Fruit fly (Drosophila melanogaster): ENCODE measurements around the gene Jig.

Gene Jig

DNA sequence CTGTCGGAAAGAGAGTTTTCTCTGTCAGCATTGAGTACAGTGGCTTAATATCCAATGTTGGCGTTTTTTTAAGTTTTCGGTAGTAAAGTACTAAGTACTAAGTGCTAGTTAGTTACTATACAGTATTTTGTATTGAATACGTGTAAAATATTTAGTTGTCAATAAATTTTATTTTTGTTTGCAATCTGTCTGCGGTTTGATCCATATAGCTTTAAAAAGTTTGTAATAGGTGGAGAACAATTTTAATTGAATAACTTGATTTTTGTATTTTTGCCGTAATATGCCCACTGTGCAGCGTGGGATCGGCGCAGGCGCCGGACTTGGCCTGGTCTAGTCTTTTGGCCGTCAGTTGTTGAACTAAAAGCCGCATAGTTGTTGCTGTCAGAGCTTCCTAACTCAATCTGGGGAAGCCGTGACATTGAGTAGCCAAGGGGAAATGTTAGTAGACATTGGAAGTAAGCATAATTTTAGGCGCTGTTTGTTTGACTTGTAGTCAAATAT, 2.3 kb upstream of the Jig start (continued):
- TF ChIP-seq pb (GFP tag; optimal IDR thresholded peaks at IDR 0.05) (peak; percentile 90), TFAM (GFP tag; optimal IDR thresholded peaks at IDR 0.05) (no peak), CG6175 (GFP tag; IDR thresholded peaks at IDR 0.05) (peak; percentile 39; the same call in 1 of the 3 replicates), dpn (GFP tag; optimal IDR thresholded peaks at IDR 0.05) (peak; percentile 89 to 93), Fer2 (tag; optimal IDR thresholded peaks at IDR 0.05) (peak; percentile 87), CG31388 (GFP tag; optimal IDR thresholded peaks at IDR 0.05) (peak; percentile 70), cwo (GFP tag; optimal IDR thresholded peaks at IDR 0.05) (peak; percentile 2), CG18764 (GFP tag; optimal IDR thresholded peaks at IDR 0.05) (peak; percentile 78), al (GFP tag; IDR thresholded peaks at IDR 0.05) (peak; percentile 71), CG4707 (GFP tag; optimal IDR thresholded peaks at IDR 0.05) (peak; percentile 86), vnd (GFP tag; IDR thresholded peaks at IDR 0.05; ENCODE audit: partially characterized antibody) (no peak), Spps (tag; optimal IDR thresholded peaks at IDR 0.05) (no peak), cato (GFP tag; optimal IDR thresholded peaks at IDR 0.05; ENCODE audit: borderline replicate concordance) (peak; percentile 81), CG10147 (GFP tag; optimal IDR thresholded peaks at IDR 0.05) (peak; percentile 94), H15 (GFP tag; IDR thresholded peaks at IDR 0.05) (peak; percentile 81), CG32772 (GFP tag; IDR thresholded peaks at IDR 0.05) (peak; percentile 71), ind (GFP tag; optimal IDR thresholded peaks at IDR 0.05) (peak; percentile 85), CG34224 (GFP tag; IDR thresholded peaks at IDR 0.05; ENCODE audit: partially characterized antibody) (no peak), Six4 (GFP tag; optimal IDR thresholded peaks at IDR 0.05) (peak; percentile 90), CG1647 (GFP tag; optimal IDR thresholded peaks at IDR 0.05) (peak; percentile 80), CG4328 (GFP tag; optimal IDR thresholded peaks at IDR 0.05) (peak; percentile 90), CG12219 (GFP tag; optimal IDR thresholded peaks at IDR 0.05) (peak; percentile 90), CG14710 (tag; optimal IDR thresholded peaks at IDR 0.05) (peak; percentile 79), sug (tag; optimal IDR thresholded peaks at IDR 0.05) (peak; percentile 87), CG11560 (tag; IDR thresholded peaks at IDR 0.05) (peak; percentile 74), insv (GFP tag; optimal IDR thresholded peaks at IDR 0.05) (peak in 1 of 2 experiments; percentile 66), HLH4C (GFP tag; IDR thresholded peaks at IDR 0.05; ENCODE audit: partially characterized antibody) (peak; percentile 42; the same call in 1 of the 3 replicates), BEAF-32 (GFP tag; optimal IDR thresholded peaks at IDR 0.05) (no peak), Adf1 (GFP tag; IDR thresholded peaks at IDR 0.05) (peak; percentile 59), ewg (GFP tag; optimal IDR thresholded peaks at IDR 0.05) (peak; percentile 96), az2 (GFP tag; optimal IDR thresholded peaks at IDR 0.05) (peak; percentile 84), CTCF (GFP tag; optimal IDR thresholded peaks at IDR 0.05) (peak; percentile 42), CG1603 (tag; optimal IDR thresholded peaks at IDR 0.05) (peak; percentile 69), CG4730 (GFP tag; IDR thresholded peaks at IDR 0.05) (peak; percentile 78), CG18599 (GFP tag; optimal IDR thresholded peaks at IDR 0.05) (peak; percentile 97), Blimp-1 (GFP tag; optimal IDR thresholded peaks at IDR 0.05) (peak; percentile 89), B-H2 (GFP tag; optimal IDR thresholded peaks at IDR 0.05) (peak; percentile 91), CG12744 (GFP tag; optimal IDR thresholded peaks at IDR 0.05) (peak; percentile 88), CG13775 (GFP tag; optimal IDR thresholded peaks at IDR 0.05) (peak; percentile 85), Ada2b (GFP tag; IDR thresholded peaks at IDR 0.05) (peak; percentile 88), C15 (GFP tag; IDR thresholded peaks at IDR 0.05) (peak; percentile 63; the same call in 2 of the 3 replicates), z (GFP tag; IDR thresholded peaks at IDR 0.05) (0 out of 3 replicates have a peak, but pooled peaks have one; percentile 41), unpg (GFP tag; optimal IDR thresholded peaks at IDR 0.05) (peak; percentile 93), Nf-YA (GFP tag; IDR thresholded peaks at IDR 0.05) (peak; percentile 80), onecut (GFP tag; IDR thresholded peaks at IDR 0.05) (peak; percentile 85), salm (tag; optimal IDR thresholded peaks at IDR 0.05) (peak; percentile 91), dysf (GFP tag; IDR thresholded peaks at IDR 0.05) (peak; percentile 92), CG34376 (GFP tag; optimal IDR thresholded peaks at IDR 0.05) (peak; percentile 93), CG16863 (GFP tag; optimal IDR thresholded peaks at IDR 0.05) (peak; percentile 86), CoRest (tag; optimal IDR thresholded peaks at IDR 0.05) (peak; percentile 94)
